Fruit fly (Drosophila melanogaster) whole organism, embryonic: ENCODE measurements around the gene Fmr1.
A peak's percentile ranks its signal among the peaks of the same experiment; 100 is the strongest.

Experiments used
- CG10654 ChIP-seq: fragments of 200-800 bp; sonication (Bioruptor generic); optimal IDR thresholded peaks from 2 replicates; lab custom pipeline; 2016; ENCODE audit warnings: missing biosample characterization, missing genetic modification characterization
- CG10979 ChIP-seq: fragments of 200-800 bp; sonication (Bioruptor generic); optimal IDR thresholded peaks from 2 replicates; lab custom pipeline; 2018; ENCODE audit warnings: missing biosample characterization, mild to moderate bottlenecking, missing genetic modification characterization, moderate library complexity
- CG11723 ChIP-seq: fragments of 200-800 bp; sonication (Bioruptor generic); optimal IDR thresholded peaks from 2 replicates; lab custom pipeline; 2017; ENCODE audit warnings: missing biosample characterization, mild to moderate bottlenecking, missing genetic modification characterization
- CG14050 ChIP-seq: fragments of 200-800 bp; sonication (Bioruptor generic); IDR thresholded peaks from 3 replicates; pipeline ENCODE4 v1.3.6; 2022; ENCODE audit warnings: missing biosample characterization, missing genetic modification characterization
- CG14667 ChIP-seq: fragments of 200-800 bp; sonication (Bioruptor generic); IDR thresholded peaks from 2 replicates; pipeline ENCODE4 v1.3.6; 2022; ENCODE audit warnings: missing biosample characterization, missing genetic modification characterization
- CG14710 ChIP-seq: fragments of 200-800 bp; sonication (Bioruptor generic); optimal IDR thresholded peaks from 3 replicates; lab custom pipeline; 2019; ENCODE audit warnings: missing biosample characterization, mild to moderate bottlenecking, missing genetic modification characterization, moderate library complexity
- CG15601 ChIP-seq: fragments of 200-800 bp; sonication (Bioruptor generic); optimal IDR thresholded peaks from 3 replicates; lab custom pipeline; 2019; ENCODE audit warnings: missing biosample characterization, mild to moderate bottlenecking, missing genetic modification characterization, moderate library complexity
- CG16779 ChIP-seq: fragments of 200-800 bp; sonication (Bioruptor generic); IDR thresholded peaks from 2 replicates; pipeline ENCODE4 v1.3.6; 2022; ENCODE audit warnings: missing biosample characterization, missing genetic modification characterization
- CG16813 ChIP-seq: fragments of 200-800 bp; sonication (Bioruptor generic); IDR thresholded peaks from 3 replicates; pipeline ENCODE4 v1.3.6; 2022; ENCODE audit warnings: missing biosample characterization, missing genetic modification characterization; ENCODE audit not compliant: partially characterized antibody
- CG2875 ChIP-seq: fragments of 200-800 bp; sonication (Bioruptor generic); optimal IDR thresholded peaks from 2 replicates; lab custom pipeline; 2017; ENCODE audit warnings: missing biosample characterization, mild to moderate bottlenecking, missing genetic modification characterization, missing genetic modification reagents
- CG2889 ChIP-seq: fragments of 200-800 bp; sonication (Bioruptor generic); IDR thresholded peaks from 3 replicates; pipeline ENCODE4 v1.3.6; 2022; ENCODE audit warnings: missing biosample characterization, missing genetic modification characterization
- CG32532 ChIP-seq: fragments of 200-800 bp; sonication (Bioruptor generic); IDR thresholded peaks from 2 replicates; pipeline ENCODE4 v1.3.6; 2022; ENCODE audit warnings: missing biosample characterization, missing genetic modification characterization
- CG33213 ChIP-seq: fragments of 200-800 bp; sonication (Bioruptor generic); optimal IDR thresholded peaks from 3 replicates; lab custom pipeline; 2016; ENCODE audit warnings: missing biosample characterization, missing genetic modification characterization
- CG3995 ChIP-seq: fragments of 200-800 bp; sonication (Bioruptor generic); optimal IDR thresholded peaks from 3 replicates; lab custom pipeline; 2016; ENCODE audit warnings: missing biosample characterization, missing genetic modification characterization
- CG4282 ChIP-seq: fragments of 200-800 bp; sonication (Bioruptor generic); optimal IDR thresholded peaks from 2 replicates; lab custom pipeline; 2016; ENCODE audit warnings: missing biosample characterization, missing genetic modification characterization
- CG8359 ChIP-seq: fragments of 200-800 bp; sonication (Bioruptor generic); optimal IDR thresholded peaks from 2 replicates; lab custom pipeline; 2017; ENCODE audit warnings: missing biosample characterization, mild to moderate bottlenecking, missing genetic modification characterization, borderline replicate concordance
- CTCF ChIP-seq: fragments of 200-800 bp; sonication (Bioruptor generic); optimal IDR thresholded peaks from 2 replicates; lab custom pipeline; 2017; ENCODE audit warnings: missing biosample characterization, mild to moderate bottlenecking, missing genetic modification characterization, moderate library complexity
- CrebB ChIP-seq: fragments of 200-800 bp; sonication (Bioruptor generic); optimal IDR thresholded peaks from 3 replicates; lab custom pipeline; 2018; ENCODE audit warnings: missing biosample characterization, mild to moderate bottlenecking, missing genetic modification characterization
- D ChIP-seq, 2 experiments: fragments of 200-800 bp in 1 of 2; fragments of >200 bp in 1 of 2; sonication (Bioruptor generic) in 1 of 2; optimal IDR thresholded peaks; 2 replicates in 1 of 2; 3 replicates in 1 of 2; lab custom pipeline; 2017; ENCODE audit warnings: mild to moderate bottlenecking in 1 of 2, missing biosample characterization in 1 of 2, missing genetic modification characterization in 1 of 2, missing genetic modification reagents in 1 of 2
- D19A ChIP-seq: fragments of 200-800 bp; optimal IDR thresholded peaks from 3 replicates; lab custom pipeline; 2019; ENCODE audit warnings: missing biosample characterization, mild to moderate bottlenecking, missing genetic modification characterization, moderate library complexity
- Doc3 ChIP-seq: fragments of 200-800 bp; sonication (Bioruptor generic); IDR thresholded peaks from 3 replicates; pipeline ENCODE4 v1.3.6; 2022; ENCODE audit warnings: missing biosample characterization, missing genetic modification characterization; ENCODE audit not compliant: partially characterized antibody
- Dref ChIP-seq: fragments of 200-800 bp; sonication (Bioruptor generic); IDR thresholded peaks from 2 replicates; pipeline ENCODE4 v1.3.6; 2022; ENCODE audit warnings: missing biosample characterization, missing genetic modification characterization
- E2f1 ChIP-seq: fragments of 200-800 bp; sonication (Bioruptor generic); IDR thresholded peaks from 2 replicates; pipeline ENCODE4 v1.3.6; 2022; ENCODE audit warnings: missing biosample characterization, missing genetic modification characterization
- Ets97D ChIP-seq: fragments of 200-800 bp; sonication (Bioruptor generic); optimal IDR thresholded peaks from 3 replicates; lab custom pipeline; 2016; ENCODE audit warnings: missing biosample characterization, missing genetic modification characterization
- H2.0 ChIP-seq: fragments of 200-800 bp; sonication (Bioruptor generic); IDR thresholded peaks from 2 replicates; pipeline ENCODE4 v1.3.6; 2022; ENCODE audit warnings: missing biosample characterization, missing genetic modification characterization
- Nf-YB ChIP-seq: fragments of 200-800 bp; sonication (Bioruptor generic); optimal IDR thresholded peaks from 3 replicates; lab custom pipeline; 2019; ENCODE audit warnings: missing biosample characterization, mild to moderate bottlenecking, missing genetic modification characterization, moderate library complexity
- Opbp ChIP-seq: fragments of 200-800 bp; sonication (Bioruptor generic); IDR thresholded peaks from 3 replicates; pipeline ENCODE4 v1.3.6; 2022; ENCODE audit warnings: missing biosample characterization, missing genetic modification characterization; ENCODE audit not compliant: partially characterized antibody
- Pdp1 ChIP-seq, 2 experiments: fragments of 200-800 bp; sonication (Bioruptor generic); optimal IDR thresholded peaks; 3 replicates each; lab custom pipeline; 2016; ENCODE audit warnings: missing biosample characterization in 2 of 2, missing genetic modification characterization in 2 of 2, mild to moderate bottlenecking in 1 of 2, moderate library complexity in 1 of 2
- Rx ChIP-seq: fragments of 200-800 bp; sonication (Bioruptor generic); IDR thresholded peaks from 2 replicates; pipeline ENCODE4 v1.3.6; 2022; ENCODE audit warnings: missing biosample characterization, missing genetic modification characterization
- Usf ChIP-seq: fragments of 200-800 bp; sonication (Bioruptor generic); optimal IDR thresholded peaks from 2 replicates; lab custom pipeline; 2017; ENCODE audit warnings: missing genotype, missing biosample characterization, missing genetic modification characterization
- ara ChIP-seq: fragments of 200-800 bp; sonication (Bioruptor generic); IDR thresholded peaks from 2 replicates; pipeline ENCODE4 v1.3.6; 2022; ENCODE audit warnings: missing biosample characterization, missing genetic modification characterization
- bbx ChIP-seq: fragments of 200-800 bp; sonication (Bioruptor generic); IDR thresholded peaks from 2 replicates; pipeline ENCODE4 v1.3.6; 2022; ENCODE audit warnings: missing biosample characterization, missing genetic modification characterization; ENCODE audit not compliant: partially characterized antibody
- dm ChIP-seq: fragments of 200-800 bp; sonication (Bioruptor generic); optimal IDR thresholded peaks from 3 replicates; lab custom pipeline; 2016; ENCODE audit warnings: missing biosample characterization, missing genetic modification characterization
- fd64A ChIP-seq: fragments of 200-800 bp; sonication (Bioruptor generic); optimal IDR thresholded peaks from 3 replicates; lab custom pipeline; 2018; ENCODE audit warnings: missing biosample characterization, mild to moderate bottlenecking, missing genetic modification characterization
- gem ChIP-seq: fragments of 200-800 bp; sonication (Bioruptor generic); optimal IDR thresholded peaks from 2 replicates; lab custom pipeline; 2019; ENCODE audit warnings: missing biosample characterization, mild to moderate bottlenecking, missing genetic modification characterization, moderate library complexity
- grn ChIP-seq: fragments of 200-800 bp; sonication (Bioruptor generic); optimal IDR thresholded peaks from 3 replicates; lab custom pipeline; 2017; ENCODE audit warnings: missing biosample characterization, missing genetic modification characterization
- kni ChIP-seq: fragments of 200-800 bp; sonication (Bioruptor generic); optimal IDR thresholded peaks from 3 replicates; lab custom pipeline; 2017; ENCODE audit warnings: mild to moderate bottlenecking, missing biosample characterization, missing genetic modification reagents, missing genetic modification characterization
- nmo ChIP-seq: fragments of 200-800 bp; sonication (Bioruptor generic); optimal IDR thresholded peaks from 2 replicates; lab custom pipeline; 2018; ENCODE audit warnings: missing biosample characterization, mild to moderate bottlenecking, missing genetic modification characterization, moderate library complexity
- pum ChIP-seq: fragments of 200-800 bp; sonication (Bioruptor generic); optimal IDR thresholded peaks from 2 replicates; lab custom pipeline; 2016; ENCODE audit warnings: missing biosample characterization, missing genetic modification characterization
- rib ChIP-seq: fragments of 200-800 bp; sonication (Bioruptor generic); IDR thresholded peaks from 2 replicates; pipeline ENCODE4 v1.3.6; 2022; ENCODE audit warnings: missing biosample characterization, missing genetic modification characterization
- sens ChIP-seq: fragments of 200-800 bp; sonication (Bioruptor generic); peaks from one replicate; lab custom pipeline; 2016; ENCODE audit warnings: missing biosample characterization, missing genetic modification characterization
- sima ChIP-seq: fragments of 200-800 bp; sonication (Bioruptor generic); optimal IDR thresholded peaks from 2 replicates; lab custom pipeline; 2016; ENCODE audit warnings: missing biosample characterization, missing genetic modification characterization
- sisA ChIP-seq: fragments of 200-800 bp; sonication (Bioruptor generic); IDR thresholded peaks from 2 replicates; pipeline ENCODE4 v1.3.6; 2022; ENCODE audit warnings: missing biosample characterization, missing genetic modification characterization
- slp2 ChIP-seq: fragments of 200-800 bp; sonication (Bioruptor generic); optimal IDR thresholded peaks from 2 replicates; lab custom pipeline; 2016; ENCODE audit warnings: missing biosample characterization, missing genetic modification characterization
- sob ChIP-seq: fragments of 200-800 bp; sonication (Bioruptor generic); IDR thresholded peaks from 2 replicates; pipeline ENCODE4 v1.3.6; 2022; ENCODE audit warnings: missing biosample characterization, missing genetic modification characterization
- tap ChIP-seq: fragments of 200-800 bp; optimal IDR thresholded peaks from 3 replicates; lab custom pipeline; 2019; ENCODE audit warnings: missing biosample characterization, mild to moderate bottlenecking, missing genetic modification characterization, moderate library complexity
- tio ChIP-seq: fragments of 200-800 bp; sonication (Bioruptor generic); optimal IDR thresholded peaks from 2 replicates; lab custom pipeline; 2017; ENCODE audit warnings: missing biosample characterization, missing genetic modification characterization, inconsistent platforms
- ttk ChIP-seq: fragments of 200-800 bp; sonication (Bioruptor generic); IDR thresholded peaks from 2 replicates; pipeline ENCODE4 v2.1.2; 2022; ENCODE audit warnings: missing biosample characterization, missing genetic modification characterization
- z ChIP-seq: fragments of 200-800 bp; sonication (Bioruptor generic); IDR thresholded peaks from 3 replicates; pipeline ENCODE4 v1.3.6; 2022; ENCODE audit warnings: missing biosample characterization, missing genetic modification characterization

The Fmr1 gene

dm6 chr3R:10087206-10087927, 22.6 kb downstream of the Fmr1 start (continued):
- peak; percentile 62 to 79 for TF ChIP-seq Pdp1 (GFP tag; optimal IDR thresholded peaks at IDR 0.05; lab: Kevin White, UChicago)
- peak; percentile 41 for TF ChIP-seq pum (GFP tag; lab: Kevin White, UChicago)
- TF ChIP-seq z (GFP tag; lab: Robert Waterston, UW), result no peak
- TF ChIP-seq rib (GFP tag; lab: Robert Waterston, UW), result no peak
- TF ChIP-seq sob (GFP tag; lab: Robert Waterston, UW), result peak; percentile 55; the same call in 1 of the 2 replicates
- TF ChIP-seq H2.0, result peak; percentile 67
- TF ChIP-seq CG16779 (GFP tag; lab: Robert Waterston, UW), result 0 out of 2 replicates have a peak, but pooled peaks have one; percentile 56
- TF ChIP-seq dm (GFP tag; lab: Kevin White, UChicago), result peak; percentile 32
- TF ChIP-seq nmo (GFP tag; lab: Kevin White, UChicago), result peak; percentile 35
- peak; percentile 75 for TF ChIP-seq gem
- peak; percentile 11 for TF ChIP-seq Nf-YB (GFP tag; lab: Kevin White, UChicago)
- TF ChIP-seq CG33213 (GFP tag; lab: Kevin White, UChicago), result peak; percentile 72
- peak; percentile 62 for TF ChIP-seq ttk (GFP tag; lab: Robert Waterston, UW)
- TF ChIP-seq CG15601 (tag; lab: Kevin White, UChicago), result no peak
- TF ChIP-seq tap (tag; lab: Kevin White, UChicago), result no peak
- peak; percentile 54 for TF ChIP-seq Rx (GFP tag; lab: Robert Waterston, UW)
- TF ChIP-seq tio (GFP tag; lab: Kevin White, UChicago), result peak; percentile 64
- no peak for TF ChIP-seq grn (GFP tag; lab: Kevin White, UChicago)
- TF ChIP-seq CG2889 (GFP tag; lab: Robert Waterston, UW), result peak; percentile 55; the same call in 1 of the 3 replicates
- no peak for TF ChIP-seq CG8359 (GFP tag; lab: Kevin White, UChicago)
- TF ChIP-seq Doc3 (GFP tag; lab: Robert Waterston, UW), result no peak
- TF ChIP-seq Opbp (GFP tag; lab: Robert Waterston, UW), result no peak
- TF ChIP-seq D (optimal IDR thresholded peaks at IDR 0.05; lab: Kevin White, UChicago), result no peak
- TF ChIP-seq D (GFP tag; optimal IDR thresholded peaks at IDR 0.05; lab: Kevin White, UChicago), result no peak
- TF ChIP-seq sens (GFP tag; lab: Kevin White, UChicago), result peak; percentile 90
- TF ChIP-seq CG3995 (GFP tag; lab: Kevin White, UChicago), result peak; percentile 32
- TF ChIP-seq CTCF, result no peak
- no peak for TF ChIP-seq sima (GFP tag; lab: Kevin White, UChicago)
- TF ChIP-seq Dref (GFP tag; lab: Robert Waterston, UW), result no peak
- TF ChIP-seq CG2875 (GFP tag; lab: Kevin White, UChicago), result peak; percentile 40
- TF ChIP-seq CG4282 (GFP tag; lab: Kevin White, UChicago), result no peak
- peak; percentile 81 for TF ChIP-seq CG32532 (GFP tag; lab: Robert Waterston, UW)
- peak; percentile 48 for TF ChIP-seq CG10979 (tag; lab: Kevin White, UChicago)
- peak; percentile 76 for TF ChIP-seq slp2
- TF ChIP-seq Ets97D (GFP tag; lab: Kevin White, UChicago), result peak; percentile 19
- peak; percentile 56 for TF ChIP-seq CG14667
- TF ChIP-seq CG14710 (tag; lab: Kevin White, UChicago), result peak; percentile 7
- peak; percentile 76 for TF ChIP-seq sisA
- peak; percentile 39; the same call in 2 of the 3 replicates for TF ChIP-seq CG14050 (GFP tag; lab: Robert Waterston, UW)
- no peak for TF ChIP-seq CG16813 (GFP tag; lab: Robert Waterston, UW)
- TF ChIP-seq kni, result peak; percentile 62
- peak; percentile 54 for TF ChIP-seq CG11723 (GFP tag; lab: Kevin White, UChicago)
- TF ChIP-seq ara (GFP tag; lab: Robert Waterston, UW), result peak; percentile 40; the same call in 1 of the 2 replicates
- no peak for TF ChIP-seq CrebB (tag; lab: Kevin White, UChicago)
- TF ChIP-seq fd64A (GFP tag; lab: Kevin White, UChicago), result no peak
- 0 out of 2 replicates have a peak, but pooled peaks have one; percentile 46 for TF ChIP-seq E2f1
- TF ChIP-seq Usf, result no peak
- peak; percentile 62 for TF ChIP-seq CG10654 (GFP tag; lab: Kevin White, UChicago)
- TF ChIP-seq D19A (tag; lab: Kevin White, UChicago), result no peak
- no peak for TF ChIP-seq bbx (GFP tag; lab: Robert Waterston, UW)
